Fruit fly (Drosophila melanogaster) whole organism, adult: ENCODE measurements around the gene dUTPase.

Source experiments
- Clk ChIP-seq: fragments of 200-800 bp; sonication (Bioruptor generic); optimal IDR thresholded peaks from 2 replicates; lab custom pipeline; 2017; ENCODE audit warnings: missing biosample characterization, missing genetic modification characterization
- cic ChIP-seq: fragments of 200-800 bp; sonication (Bioruptor generic); optimal IDR thresholded peaks from 2 replicates; lab custom pipeline; 2017; ENCODE audit warnings: missing biosample characterization, mild to moderate bottlenecking, missing genetic modification characterization, moderate library complexity
- cnc ChIP-seq, 2 experiments: fragments of >200 bp; optimal IDR thresholded peaks; 2 replicates each; lab custom pipeline; 2017
- ovo ChIP-seq: fragments of 200-800 bp; sonication (Bioruptor generic); optimal IDR thresholded peaks from 2 replicates; lab custom pipeline; 2016; ENCODE audit warnings: missing biosample characterization, missing genetic modification characterization
- pad ChIP-seq: fragments of 200-800 bp; sonication (Bioruptor generic); optimal IDR thresholded peaks from 3 replicates; lab custom pipeline; 2017; ENCODE audit warnings: missing biosample characterization, missing genetic modification characterization, mild to moderate bottlenecking, moderate library complexity, missing genetic modification reagents
- toe ChIP-seq: fragments of 200-800 bp; sonication (Bioruptor generic); optimal IDR thresholded peaks from 2 replicates; lab custom pipeline; 2016; ENCODE audit warnings: missing biosample characterization, missing genetic modification characterization

DNA sequence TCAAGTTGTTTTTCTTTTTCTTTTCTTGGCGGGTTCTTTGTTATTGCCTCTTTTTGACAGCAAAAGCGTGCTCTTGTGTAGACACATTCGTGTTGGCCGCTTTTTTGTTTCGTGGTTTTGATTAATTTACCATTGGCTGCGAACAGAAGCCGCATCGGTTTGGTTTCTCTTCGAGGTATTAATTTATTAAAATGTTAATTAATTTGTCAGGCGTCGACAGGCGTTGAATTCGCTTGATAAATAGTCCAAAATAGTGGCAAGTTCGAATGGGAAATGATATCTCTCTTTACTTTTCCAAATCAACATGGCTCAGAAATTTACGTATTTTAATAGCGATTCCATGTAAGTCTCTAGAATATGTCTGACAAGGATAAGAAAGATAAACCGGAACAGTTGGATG lies 23.4 kb downstream of the dUTPase start, which contains the start of gene CG18666:
- TF ChIP-seq ovo (GFP tag; lab: Kevin White, UChicago) (no peak), cnc (optimal IDR thresholded peaks at IDR 0.05; lab: Kevin White, UChicago) (no peak), toe (GFP tag; lab: Kevin White, UChicago) (no peak), Clk (GFP tag; lab: Kevin White, UChicago) (no peak), cic (no peak), pad (GFP tag; lab: Kevin White, UChicago) (no peak)
